Worm (Caenorhabditis elegans) whole organism, L4 larva: Measurements from ENCODE around the gene ZK721.4.

Experiments used
- aha-1 ChIP-seq: fragments of 150-350 bp; peaks from one replicate; lab custom pipeline; 2014; ENCODE audit warnings: missing biosample characterization, missing genetic modification characterization
- ceh-82 ChIP-seq: sonication (generic microtip); optimal IDR thresholded peaks from 2 replicates; lab custom pipeline; 2017; ENCODE audit warnings: missing biosample characterization, missing genetic modification characterization
- dpl-1 ChIP-seq: fragments of 150-350 bp; optimal IDR thresholded peaks from 2 replicates; lab custom pipeline; 2014; ENCODE audit warnings: missing biosample characterization, missing genetic modification reagents, missing genetic modification characterization
- hlh-30 ChIP-seq: sonication (generic microtip); optimal IDR thresholded peaks from 2 replicates; lab custom pipeline; 2017; ENCODE audit warnings: antibody characterized with exemption, mild to moderate bottlenecking, missing genetic modification characterization, missing compliant biosample characterization; ENCODE audit not compliant: insufficient read depth

- TF ChIP-seq dpl-1 (GFP tag; lab: Kevin White, UChicago) (no peak), ceh-82 (tag; lab: Kevin White, UChicago) (no peak), aha-1 (tag; lab: Kevin White, UChicago) (no peak), hlh-30 (tag; lab: Kevin White, UChicago) (peak; percentile 64)
These were observed 28.4 kb upstream of the ZK721.4 start for ce11 chrX:8750209-8750608.
